Worm (Caenorhabditis elegans) whole organism, L2 larva: ENCODE data around the gene R13A1.1.
"Not testable (repeated sequence)": the region's sequence is repeated elsewhere in the genome, so short reads cannot be mapped to it uniquely, and the experiment has no call there.

ENCODE experiments used
- C34F6.9 ChIP-seq: fragments of 150-350 bp; optimal IDR thresholded peaks from 2 replicates; lab custom pipeline; 2014; ENCODE audit warnings: missing biosample characterization, missing genetic modification characterization
- ceh-82 ChIP-seq: fragments of 150-350 bp; optimal IDR thresholded peaks from 2 replicates; lab custom pipeline; 2014; ENCODE audit warnings: missing biosample characterization, missing genetic modification characterization
- crh-2 ChIP-seq: sonication (generic microtip); optimal IDR thresholded peaks from 2 replicates; lab custom pipeline; 2017; ENCODE audit warnings: missing biosample characterization, missing genetic modification characterization
- lin-39 ChIP-seq: fragments of 150-350 bp; optimal IDR thresholded peaks from 2 replicates; lab custom pipeline; 2014; ENCODE audit warnings: missing biosample characterization, missing genetic modification reagents, missing genetic modification characterization
- nhr-11 ChIP-seq: fragments of 150-350 bp; optimal IDR thresholded peaks from 2 replicates; lab custom pipeline; 2014; ENCODE audit warnings: missing biosample characterization, missing genetic modification characterization
- nhr-77 ChIP-seq: fragments of 150-350 bp; optimal IDR thresholded peaks from 2 replicates; lab custom pipeline; 2014; ENCODE audit warnings: missing biosample characterization, missing genetic modification characterization
- peb-1 ChIP-seq: fragments of 150-350 bp; optimal IDR thresholded peaks from 2 replicates; lab custom pipeline; 2014; ENCODE audit warnings: missing biosample characterization, missing genetic modification characterization
- skn-1 ChIP-seq: sonication (generic microtip); optimal IDR thresholded peaks from 2 replicates; lab custom pipeline; 2017; ENCODE audit warnings: missing biosample characterization, missing genetic modification characterization
- ztf-1 ChIP-seq: fragments of 200-800 bp; sonication (Bioruptor generic); conservative IDR thresholded peaks from 2 replicates; pipeline ENCODE4 v1.3.6; 2022; ENCODE audit warnings: missing genetic modification characterization, missing compliant biosample characterization

ce11 chrIV:7247243-7247642 lies 27.4 kb downstream of the R13A1.1 start, which contains the start of gene D2024.1:
- not testable (repeated sequence) for TF ChIP-seq skn-1 (tag; lab: Kevin White, UChicago); peb-1 (tag; lab: Kevin White, UChicago); nhr-11; C34F6.9 (tag; lab: Kevin White, UChicago); ceh-82; crh-2 (tag; lab: Kevin White, UChicago); ztf-1 (GFP tag; lab: Robert Waterston, UW); lin-39 (tag; lab: Kevin White, UChicago); nhr-77 (tag; lab: Kevin White, UChicago)
